Fruit fly (Drosophila melanogaster): ENCODE results near the gene CG32551.

CG32551 gene

dm6 chrX:18438568-18438967 is at the start of gene CG32551:
CG32551 (plus strand) TSS chrX:18438868.
- no peak for TF ChIP-seq CG8478 (optimal IDR thresholded peaks at IDR 0.05)
- no peak for TF ChIP-seq CTCF (optimal IDR thresholded peaks at IDR 0.05)

- TF ChIP-seq CG8478 (optimal IDR thresholded peaks at IDR 0.05) (no peak), CTCF (optimal IDR thresholded peaks at IDR 0.05) (no peak)
Observed at dm6 chrX:18395157-18395556, 43.5 kb upstream of the CG32551 start.

- no peak for TF ChIP-seq CG8478 (optimal IDR thresholded peaks at IDR 0.05)
- no peak for TF ChIP-seq CTCF (optimal IDR thresholded peaks at IDR 0.05)
Observed at dm6 chrX:18399965-18400364, 38.7 kb upstream of the CG32551 start, which contains the start of gene CG34328. CG34328 (minus strand) TSS chrX:18400065.

dm6 chrX:18402564-18402963 is 36.1 kb upstream of the CG32551 start:
- TF ChIP-seq CTCF (optimal IDR thresholded peaks at IDR 0.05) (no peak), CG8478 (optimal IDR thresholded peaks at IDR 0.05) (no peak)

dm6 chrX:18404150-18404631 is 34.5 kb upstream of the CG32551 start:
- no peak for TF ChIP-seq CG8478 (optimal IDR thresholded peaks at IDR 0.05)
- no peak for TF ChIP-seq CTCF (optimal IDR thresholded peaks at IDR 0.05)

dm6 chrX:18404632-18405238 is 33.9 kb upstream of the CG32551 start:
- no peak for TF ChIP-seq CTCF (optimal IDR thresholded peaks at IDR 0.05)
- no peak for TF ChIP-seq CG8478 (optimal IDR thresholded peaks at IDR 0.05)

dm6 chrX:18405567-18406059 is 33.1 kb upstream of the CG32551 start:
- TF ChIP-seq CG8478 (optimal IDR thresholded peaks at IDR 0.05): no peak
- TF ChIP-seq CTCF (optimal IDR thresholded peaks at IDR 0.05): no peak

- TF ChIP-seq CG8478 (optimal IDR thresholded peaks at IDR 0.05) (no peak), CTCF (optimal IDR thresholded peaks at IDR 0.05) (no peak)
Observed at dm6 chrX:18406593-18407393, 31.9 kb upstream of the CG32551 start.

- TF ChIP-seq CTCF (optimal IDR thresholded peaks at IDR 0.05) (no peak), CG8478 (optimal IDR thresholded peaks at IDR 0.05) (no peak)
Observed at dm6 chrX:18407394-18407721, 31.3 kb upstream of the CG32551 start.

dm6 chrX:18409449-18409848 is 29.2 kb upstream of the CG32551 start:
- no peak for TF ChIP-seq CG8478 (optimal IDR thresholded peaks at IDR 0.05)
- no peak for TF ChIP-seq CTCF (optimal IDR thresholded peaks at IDR 0.05)

dm6 chrX:18409938-18410337 is 28.7 kb upstream of the CG32551 start, which contains the start of gene Nt5b:
Nt5b (minus strand) TSS chrX:18410144.
- no peak for TF ChIP-seq CG8478 (optimal IDR thresholded peaks at IDR 0.05)
- no peak for TF ChIP-seq CTCF (optimal IDR thresholded peaks at IDR 0.05)

- no peak for TF ChIP-seq CG8478 (optimal IDR thresholded peaks at IDR 0.05)
- no peak for TF ChIP-seq CTCF (optimal IDR thresholded peaks at IDR 0.05)
Observed at dm6 chrX:18415115-18415514, 23.6 kb upstream of the CG32551 start, which contains the start of gene CG15056. CG15056 (plus strand) TSS chrX:18415415.

dm6 chrX:18422112-18422511 is 16.6 kb upstream of the CG32551 start, which contains the start of gene CG42323:
CG42323 (plus strand) TSS chrX:18422413.
- no peak for TF ChIP-seq CG8478 (optimal IDR thresholded peaks at IDR 0.05)
- TF ChIP-seq CTCF (optimal IDR thresholded peaks at IDR 0.05): no peak

- TF ChIP-seq CG8478 (optimal IDR thresholded peaks at IDR 0.05) (no peak), CTCF (optimal IDR thresholded peaks at IDR 0.05) (no peak)
Observed at dm6 chrX:18437190-18437589, 1.5 kb upstream of the CG32551 start, which contains the start of gene CG6290. CG6290 (plus strand) TSS chrX:18437490.

- TF ChIP-seq CG8478 (optimal IDR thresholded peaks at IDR 0.05) (no peak), CTCF (optimal IDR thresholded peaks at IDR 0.05) (no peak)
Observed at dm6 chrX:18439367-18439766, 699 bp downstream of the CG32551 start, which contains the start of gene CG43841. CG43841 (plus strand) TSS chrX:18439667.

dm6 chrX:18440481-18440880 is 1.8 kb downstream of the CG32551 start, which contains the start of gene CG32548:
CG32548 (minus strand) TSS chrX:18440581.
- TF ChIP-seq CTCF (optimal IDR thresholded peaks at IDR 0.05) (no peak), CG8478 (optimal IDR thresholded peaks at IDR 0.05) (no peak)
